Worm (Caenorhabditis elegans) whole organism, L4 larva: ENCODE results near the gene F49C12.6.

Source experiments
- F37D6.2 ChIP-seq: sonication (generic microtip); optimal IDR thresholded peaks from 2 replicates; lab custom pipeline; 2016; ENCODE audit warnings: mild to moderate bottlenecking, missing genetic modification characterization, missing compliant biosample characterization
- F44E2.7 ChIP-seq: fragments of 200-800 bp; sonication (Bioruptor generic); IDR thresholded peaks from 2 replicates; pipeline ENCODE4 v2.1.2; 2022; ENCODE audit warnings: missing genetic modification characterization, missing compliant biosample characterization
- R02D3.7 ChIP-seq: fragments of 150-350 bp; sonication (generic microtip); optimal IDR thresholded peaks from 3 replicates; lab custom pipeline; 2014; ENCODE audit warnings: missing biosample characterization, missing genetic modification characterization
- T20F7.1 ChIP-seq: fragments of 200-800 bp; sonication (Bioruptor generic); optimal IDR thresholded peaks from 2 replicates; lab custom pipeline; 2018; ENCODE audit warnings: mild to moderate bottlenecking, missing genetic modification characterization, missing compliant biosample characterization
- T26A8.4 ChIP-seq: fragments of 200-800 bp; sonication (Bioruptor generic); IDR thresholded peaks from 2 replicates; pipeline ENCODE4 v1.3.6; 2022; ENCODE audit warnings: missing genetic modification characterization, missing compliant biosample characterization
- Y105C5A.15 ChIP-seq: fragments of 200-800 bp; sonication (Bioruptor generic); IDR thresholded peaks from 2 replicates; pipeline ENCODE4 v1.3.6; 2022; ENCODE audit warnings: missing genetic modification characterization, missing compliant biosample characterization
- Y48G9A.11 ChIP-seq: fragments of 200-800 bp; sonication (Bioruptor generic); IDR thresholded peaks from 2 replicates; pipeline ENCODE4 v1.3.6; 2022; ENCODE audit warnings: missing genetic modification reagents, missing genetic modification characterization, missing compliant biosample characterization
- ceh-20 ChIP-seq: fragments of 200-800 bp; sonication (Bioruptor generic); IDR thresholded peaks from 2 replicates; pipeline ENCODE4 v1.3.6; 2022; ENCODE audit warnings: missing genetic modification reagents, missing genetic modification characterization, missing compliant biosample characterization
- ctbp-1 ChIP-seq: fragments of 200-800 bp; sonication (Bioruptor generic); IDR thresholded peaks from 2 replicates; pipeline ENCODE4 v1.3.6; 2022; ENCODE audit warnings: missing genetic modification reagents, missing genetic modification characterization, missing compliant biosample characterization
- daf-12 ChIP-seq: fragments of 150-350 bp; optimal IDR thresholded peaks from 2 replicates; lab custom pipeline; 2014; ENCODE audit warnings: missing biosample characterization, missing genetic modification reagents, missing genetic modification characterization
- daf-16 ChIP-seq, 3 experiments: sonication (generic microtip); optimal IDR thresholded peaks; 2 replicates each; lab custom pipeline; 2016 to 2017; ENCODE audit warnings: missing genetic modification characterization in 3 of 3, missing genetic modification reagents in 3 of 3, mild to moderate bottlenecking in 2 of 3, missing compliant biosample characterization in 2 of 3, missing biosample characterization in 1 of 3, moderate library complexity in 1 of 3
- dmd-8 ChIP-seq: fragments of 200-800 bp; sonication (Bioruptor generic); IDR thresholded peaks from 2 replicates; pipeline ENCODE4 v1.3.6; 2022; ENCODE audit warnings: missing genetic modification characterization, missing compliant biosample characterization
- dpl-1 ChIP-seq: fragments of 150-350 bp; optimal IDR thresholded peaks from 2 replicates; lab custom pipeline; 2014; ENCODE audit warnings: missing biosample characterization, missing genetic modification reagents, missing genetic modification characterization
- dve-1 ChIP-seq: sonication (generic microtip); optimal IDR thresholded peaks from 2 replicates; lab custom pipeline; 2017; ENCODE audit warnings: antibody characterized with exemption, mild to moderate bottlenecking, missing genetic modification characterization, missing compliant biosample characterization; ENCODE audit not compliant: insufficient read depth
- fkh-10 ChIP-seq: fragments of 150-350 bp; optimal IDR thresholded peaks from 2 replicates; lab custom pipeline; 2014; ENCODE audit warnings: missing biosample characterization, missing genetic modification reagents, missing genetic modification characterization
- hif-1 ChIP-seq, 2 experiments: sonication (generic microtip); optimal IDR thresholded peaks; 2 replicates each; lab custom pipeline; 2016 to 2017; ENCODE audit warnings: missing compliant biosample characterization in 2 of 2, missing genetic modification characterization in 2 of 2, missing genetic modification reagents in 2 of 2, missing genotype in 2 of 2, mild to moderate bottlenecking in 1 of 2
- hmg-1.1 ChIP-seq: fragments of 200-800 bp; sonication (Bioruptor generic); IDR thresholded peaks from 2 replicates; pipeline ENCODE4 v1.3.6; 2022; ENCODE audit warnings: missing genetic modification reagents, missing genetic modification characterization, missing compliant biosample characterization
- jun-1 ChIP-seq: fragments of 150-350 bp; optimal IDR thresholded peaks from 2 replicates; lab custom pipeline; 2014; ENCODE audit warnings: missing biosample characterization, missing genetic modification reagents, missing genetic modification characterization
- lin-13 ChIP-seq: fragments of 150-350 bp; optimal IDR thresholded peaks from 2 replicates; lab custom pipeline; 2014; ENCODE audit warnings: missing biosample characterization, missing genetic modification reagents, missing genetic modification characterization
- lin-38 ChIP-seq: fragments of 200-800 bp; sonication (Bioruptor generic); IDR thresholded peaks from 2 replicates; pipeline ENCODE4 v1.3.6; 2022; ENCODE audit warnings: missing genetic modification reagents, missing genetic modification characterization, missing compliant biosample characterization
- madf-5 ChIP-seq, 2 experiments: fragments of 200-800 bp; sonication (Bioruptor generic); IDR thresholded peaks; 2 replicates each; pipeline ENCODE4 v1.3.6; 2022; ENCODE audit warnings: missing compliant biosample characterization in 2 of 2, missing genetic modification characterization in 2 of 2
- mdl-1 ChIP-seq, 2 experiments: fragments of 150-350 bp in 1 of 2; sonication (generic microtip) in 1 of 2; optimal IDR thresholded peaks; 2 replicates each; lab custom pipeline; 2014 to 2017; ENCODE audit warnings: missing biosample characterization in 2 of 2, missing genetic modification characterization in 2 of 2
- mdt-29 ChIP-seq: fragments of 200-800 bp; sonication (Bioruptor generic); IDR thresholded peaks from 2 replicates; pipeline ENCODE4 v1.3.6; 2022; ENCODE audit warnings: missing genetic modification reagents, missing genetic modification characterization, missing compliant biosample characterization
- mep-1 ChIP-seq: fragments of 150-350 bp; sonication (generic microtip); optimal IDR thresholded peaks from 3 replicates; lab custom pipeline; 2014; ENCODE audit warnings: missing biosample characterization, missing genetic modification characterization
- mes-2 ChIP-seq: sonication (generic microtip); optimal IDR thresholded peaks from 2 replicates; lab custom pipeline; 2016; ENCODE audit warnings: missing genotype, mild to moderate bottlenecking, missing genetic modification characterization, missing compliant biosample characterization; ENCODE audit not compliant: poor library complexity, severe bottlenecking
- mxl-2 ChIP-seq: fragments of 200-800 bp; sonication (Bioruptor generic); conservative IDR thresholded peaks from 2 replicates; pipeline ENCODE4 v1.3.6; 2022; ENCODE audit warnings: missing genetic modification reagents, missing genetic modification characterization, missing compliant biosample characterization
- nhr-10 ChIP-seq: fragments of 150-350 bp; optimal IDR thresholded peaks from 2 replicates; lab custom pipeline; 2014; ENCODE audit warnings: missing biosample characterization, missing genetic modification characterization
- nhr-111 ChIP-seq: fragments of 200-800 bp; sonication (Bioruptor generic); optimal IDR thresholded peaks from 2 replicates; lab custom pipeline; 2018; ENCODE audit warnings: mild to moderate bottlenecking, missing genetic modification characterization, missing compliant biosample characterization
- nhr-25 ChIP-seq: sonication (generic microtip); optimal IDR thresholded peaks from 2 replicates; lab custom pipeline; 2017; ENCODE audit warnings: missing genetic modification characterization, mild to moderate bottlenecking, missing compliant biosample characterization, antibody characterized with exemption, moderate library complexity, borderline replicate concordance; ENCODE audit not compliant: insufficient read depth
- nhr-28 ChIP-seq: fragments of 150-350 bp; optimal IDR thresholded peaks from 2 replicates; lab custom pipeline; 2014; ENCODE audit warnings: missing biosample characterization, missing genetic modification characterization
- nhr-42 ChIP-seq: fragments of 200-800 bp; sonication (Bioruptor generic); IDR thresholded peaks from 2 replicates; pipeline ENCODE4 v1.3.6; 2022; ENCODE audit warnings: missing genetic modification characterization, missing compliant biosample characterization
- nhr-77 ChIP-seq: fragments of 150-350 bp; optimal IDR thresholded peaks from 2 replicates; lab custom pipeline; 2014; ENCODE audit warnings: missing biosample characterization, missing genetic modification characterization
- rbr-2 ChIP-seq: sonication (generic microtip); optimal IDR thresholded peaks from 2 replicates; lab custom pipeline; 2016; ENCODE audit warnings: missing genotype, missing genetic modification characterization, missing compliant biosample characterization
- set-16 ChIP-seq: fragments of 200-800 bp; sonication (Bioruptor generic); IDR thresholded peaks from 2 replicates; pipeline ENCODE4 v1.3.6; 2022; ENCODE audit warnings: missing genetic modification reagents, missing genetic modification characterization, missing compliant biosample characterization
- snpc-1.2 ChIP-seq: fragments of 200-800 bp; sonication (Bioruptor generic); IDR thresholded peaks from 2 replicates; pipeline ENCODE4 v1.3.6; 2022; ENCODE audit warnings: missing genetic modification reagents, missing genetic modification characterization, missing compliant biosample characterization
- spr-3 ChIP-seq: fragments of 200-800 bp; sonication (Bioruptor generic); optimal IDR thresholded peaks from 2 replicates; lab custom pipeline; 2018; ENCODE audit warnings: mild to moderate bottlenecking, missing genetic modification characterization, missing compliant biosample characterization
- unc-130 ChIP-seq: sonication (generic microtip); optimal IDR thresholded peaks from 2 replicates; lab custom pipeline; 2016; ENCODE audit warnings: missing genetic modification reagents, missing genetic modification characterization, missing compliant biosample characterization
- unc-39 ChIP-seq: sonication (generic microtip); optimal IDR thresholded peaks from 2 replicates; lab custom pipeline; 2017; ENCODE audit warnings: missing biosample characterization, missing genetic modification characterization
- unc-62 ChIP-seq, 3 experiments: fragments of 150-350 bp in 1 of 3; sonication (generic microtip); optimal IDR thresholded peaks in 2 of 3; peaks in 1 of 3; 1 replicate in 1 of 3; 2 replicates in 2 of 3; lab custom pipeline; 2014 to 2017; ENCODE audit warnings: missing biosample characterization in 3 of 3, missing genetic modification characterization in 3 of 3, missing genetic modification reagents in 3 of 3, missing genotype in 1 of 3
- zag-1 ChIP-seq: fragments of 150-350 bp; optimal IDR thresholded peaks from 2 replicates; lab custom pipeline; 2014; ENCODE audit warnings: missing biosample characterization, missing genetic modification characterization
- zfp-2 ChIP-seq: sonication (generic microtip); optimal IDR thresholded peaks from 2 replicates; lab custom pipeline; 2016; ENCODE audit warnings: mild to moderate bottlenecking, missing genetic modification characterization, missing compliant biosample characterization
- zip-11 ChIP-seq: fragments of 200-800 bp; sonication (Bioruptor generic); IDR thresholded peaks from 2 replicates; pipeline ENCODE4 v1.3.6; 2022; ENCODE audit warnings: missing genetic modification characterization, missing compliant biosample characterization
- ztf-11 ChIP-seq: fragments of 150-350 bp; optimal IDR thresholded peaks from 2 replicates; lab custom pipeline; 2014; ENCODE audit warnings: missing biosample characterization, missing genetic modification characterization

F49C12.6 gene

DNA sequence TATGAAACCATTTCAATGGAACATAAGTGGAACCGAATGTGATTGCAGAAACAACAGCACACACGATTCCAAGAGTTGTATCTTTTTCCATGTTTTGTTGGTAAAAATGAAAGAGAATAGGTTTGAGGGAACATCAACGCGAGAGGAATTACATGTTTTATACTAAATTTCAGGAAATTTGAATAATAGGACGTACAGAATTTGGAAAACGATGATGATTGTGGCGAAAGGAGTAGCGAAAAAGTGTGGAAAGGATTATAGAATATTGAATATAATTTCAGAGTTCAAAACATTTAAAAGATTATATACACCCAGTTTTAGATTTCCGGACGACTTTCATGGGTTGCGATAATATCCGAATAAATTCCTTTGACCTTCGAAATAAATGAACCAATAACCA lies at the start of gene F49C12.6:
TSS of gene F49C12.6 (minus strand) at position 101 of the 400 bp plus-strand sequence.
- TF ChIP-seq snpc-1.2 (GFP tag; lab: Robert Waterston, UW) (no peak), daf-12 (no peak), unc-130 (GFP tag; lab: Kevin White, UChicago) (no peak), Y48G9A.11 (GFP tag; lab: Robert Waterston, UW) (no peak), dmd-8 (no peak), T26A8.4 (GFP tag; lab: Robert Waterston, UW) (no peak), nhr-111 (GFP tag; lab: Kevin White, UChicago) (no peak), Y105C5A.15 (GFP tag; lab: Robert Waterston, UW) (no peak), mxl-2 (no peak), zag-1 (tag; lab: Kevin White, UChicago) (no peak), zip-11 (GFP tag; lab: Robert Waterston, UW) (no peak), lin-13 (GFP tag; lab: Kevin White, UChicago) (no peak), ceh-20 (GFP tag; lab: Robert Waterston, UW) (no peak), rbr-2 (no peak), spr-3 (GFP tag; lab: Kevin White, UChicago) (no peak)

DNA sequence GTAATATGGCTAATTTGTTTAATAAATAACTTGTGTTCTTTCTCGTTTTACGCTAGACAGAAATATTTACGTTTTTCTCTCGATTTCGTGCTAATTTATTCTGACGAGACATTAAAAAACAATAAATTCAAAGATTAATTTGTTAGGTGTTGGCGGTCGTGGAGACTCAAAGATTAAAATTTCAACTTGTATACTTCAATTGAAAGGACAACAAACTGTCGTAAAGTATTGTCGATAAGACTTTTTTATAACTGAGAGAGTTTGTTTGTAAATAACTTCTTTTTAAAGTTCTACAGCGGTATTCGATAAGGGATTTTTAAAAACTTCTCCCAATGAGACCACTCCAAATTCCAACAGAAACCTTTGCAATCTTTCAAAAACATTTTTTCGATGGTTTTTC lies 44.9 kb upstream of the F49C12.6 start:
- TF ChIP-seq ztf-11 (no peak), daf-16 (GFP tag; optimal IDR thresholded peaks at IDR 0.05; lab: Kevin White, UChicago) (no peak), daf-16 (tag; optimal IDR thresholded peaks at IDR 0.05; lab: Kevin White, UChicago) (peak; percentile 94), dve-1 (peak; percentile 19)

DNA sequence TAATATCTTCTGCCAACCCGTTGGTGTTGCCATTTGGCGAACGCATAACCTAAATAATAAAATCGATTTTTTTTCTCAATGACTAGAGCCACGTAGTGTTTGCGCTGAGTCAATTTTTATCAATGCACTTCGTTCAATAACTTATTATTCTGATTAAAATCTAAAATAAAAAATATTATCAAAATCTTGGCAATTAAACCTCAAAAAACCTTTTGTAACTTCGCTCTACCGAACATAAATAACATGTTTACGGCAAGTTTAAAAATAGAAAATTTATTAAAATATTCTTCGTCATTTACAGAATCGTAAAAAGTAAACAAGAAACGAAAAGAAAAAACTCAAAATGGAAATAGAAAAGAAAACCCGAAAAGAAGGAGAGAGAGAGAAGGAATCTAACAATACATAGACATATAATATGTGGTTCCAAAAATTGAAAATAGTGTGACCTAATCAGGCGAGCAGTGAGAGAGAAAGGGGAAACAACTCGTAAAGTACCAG lies 34.3 kb upstream of the F49C12.6 start, which contains the start of gene pigc-1:
TSS of gene pigc-1 (minus strand) at position 51 of the 498 bp plus-strand sequence.
- TF ChIP-seq mep-1 (tag; lab: Kevin White, UChicago) (peak; percentile 6), lin-38 (peak; percentile 38), set-16 (no peak), daf-16 (GFP tag; optimal IDR thresholded peaks at IDR 0.05; lab: Kevin White, UChicago) (no peak), daf-16 (tag; optimal IDR thresholded peaks at IDR 0.05; lab: Kevin White, UChicago) (peak; percentile 90), fkh-10 (GFP tag; lab: Kevin White, UChicago) (no peak), nhr-77 (tag; lab: Kevin White, UChicago) (peak; percentile 31), mes-2 (tag; lab: Kevin White, UChicago) (peak; percentile 10), Y48G9A.11 (GFP tag; lab: Robert Waterston, UW) (peak; percentile 18; the same call in 1 of the 2 replicates)

DNA sequence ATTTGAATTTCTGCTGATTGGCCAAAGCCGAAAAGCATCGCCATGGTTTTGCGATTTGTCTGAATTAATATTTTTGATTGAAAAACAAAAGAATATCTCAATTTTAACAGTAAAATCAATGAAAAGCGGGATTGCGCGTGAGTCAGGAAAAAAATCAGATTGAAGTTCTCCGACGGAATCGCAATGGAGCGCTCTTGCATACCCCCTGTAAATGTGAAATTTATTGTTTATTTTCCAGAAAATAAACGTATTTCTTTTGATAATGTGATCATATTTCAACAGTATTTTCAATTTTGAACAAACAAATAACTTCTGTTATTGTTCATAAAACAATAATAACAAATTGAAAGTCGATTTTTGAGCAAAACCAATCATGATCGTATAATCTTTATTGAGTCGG lies 32.7 kb upstream of the F49C12.6 start, which contains the start of gene vps-26:
TSS of gene vps-26 (minus strand) at position 200 of the 400 bp plus-strand sequence.
- TF ChIP-seq mxl-2, result no peak
- no peak for TF ChIP-seq ctbp-1
- no peak for TF ChIP-seq daf-16 (GFP tag; optimal IDR thresholded peaks at IDR 0.05; lab: Kevin White, UChicago)
- TF ChIP-seq daf-16 (tag; optimal IDR thresholded peaks at IDR 0.05; lab: Kevin White, UChicago), result peak; percentile 81
- no peak for TF ChIP-seq mdl-1 (tag; optimal IDR thresholded peaks at IDR 0.05; lab: Kevin White, UChicago)
- TF ChIP-seq mdt-29, result no peak
- TF ChIP-seq nhr-42, result no peak
- TF ChIP-seq jun-1 (tag; lab: Kevin White, UChicago), result no peak
- no peak for TF ChIP-seq T20F7.1
- no peak for TF ChIP-seq F44E2.7 (GFP tag; lab: Robert Waterston, UW)
- TF ChIP-seq unc-39 (tag; lab: Kevin White, UChicago), result no peak
- no peak for TF ChIP-seq R02D3.7 (tag; lab: Kevin White, UChicago)
- TF ChIP-seq hmg-1.1 (GFP tag; lab: Robert Waterston, UW), result no peak
- no peak for TF ChIP-seq ceh-20 (GFP tag; lab: Robert Waterston, UW)
- TF ChIP-seq F37D6.2 (tag; lab: Kevin White, UChicago), result no peak
- no peak for TF ChIP-seq set-16
- TF ChIP-seq rbr-2, result no peak
- no peak for TF ChIP-seq fkh-10 (GFP tag; lab: Kevin White, UChicago)
- TF ChIP-seq hif-1 (tag; optimal IDR thresholded peaks at IDR 0.05; lab: Kevin White, UChicago), result no peak
- peak in 1 of 2 experiments; percentile 23 for TF ChIP-seq unc-62 (GFP tag; optimal IDR thresholded peaks at IDR 0.05 in 1 of 2; lab: Kevin White, UChicago)
- TF ChIP-seq unc-62 (tag; optimal IDR thresholded peaks at IDR 0.05; lab: Kevin White, UChicago), result no peak
- TF ChIP-seq nhr-10, result no peak
- TF ChIP-seq nhr-77 (tag; lab: Kevin White, UChicago), result no peak
- no peak for TF ChIP-seq nhr-25
- peak; percentile 26 for TF ChIP-seq mes-2 (tag; lab: Kevin White, UChicago)
- no peak for TF ChIP-seq madf-5 (GFP tag; IDR thresholded peaks at IDR 0.05; lab: Robert Waterston, UW)
- TF ChIP-seq zfp-2 (tag; lab: Kevin White, UChicago), result no peak
- TF ChIP-seq dpl-1, result no peak
- peak; percentile 15 for TF ChIP-seq nhr-28 (tag; lab: Kevin White, UChicago)
